Fruit fly (Drosophila melanogaster) whole organism, embryonic: ENCODE results near the gene D1.
A peak's percentile ranks its signal among the peaks of the same experiment; 100 is the strongest.

Experiments
- Aef1 ChIP-seq: fragments of 200-800 bp; sonication (Bioruptor generic); IDR thresholded peaks from 3 replicates; pipeline ENCODE4 v1.3.6; 2022; ENCODE audit warnings: missing biosample characterization, missing genetic modification characterization
- CG10209 ChIP-seq: fragments of 200-800 bp; sonication (Bioruptor generic); optimal IDR thresholded peaks from 3 replicates; lab custom pipeline; 2017; ENCODE audit warnings: missing biosample characterization, mild to moderate bottlenecking, missing genetic modification characterization, missing genetic modification reagents
- CG10267 ChIP-seq: fragments of 200-800 bp; sonication (Bioruptor generic); optimal IDR thresholded peaks from 2 replicates; lab custom pipeline; 2018; ENCODE audit warnings: missing biosample characterization, mild to moderate bottlenecking, missing genetic modification characterization, moderate library complexity
- CG10274 ChIP-seq: fragments of 200-800 bp; sonication (Bioruptor generic); optimal IDR thresholded peaks from 3 replicates; lab custom pipeline; 2017; ENCODE audit warnings: missing biosample characterization, mild to moderate bottlenecking, missing genetic modification characterization
- CG10462 ChIP-seq: fragments of 200-800 bp; sonication (Bioruptor generic); optimal IDR thresholded peaks from 2 replicates; lab custom pipeline; 2016; ENCODE audit warnings: missing biosample characterization, missing genetic modification characterization
- CG11093 ChIP-seq: fragments of 200-800 bp; sonication (Bioruptor generic); IDR thresholded peaks from 3 replicates; pipeline ENCODE4 v1.3.6; 2022; ENCODE audit warnings: missing biosample characterization, missing genetic modification characterization
- CG11247 ChIP-seq: fragments of 200-800 bp; sonication (Bioruptor generic); IDR thresholded peaks from 2 replicates; pipeline ENCODE4 v1.3.6; 2022; ENCODE audit warnings: missing biosample characterization, missing genetic modification characterization
- CG11456 ChIP-seq: fragments of 200-800 bp; sonication (Bioruptor generic); IDR thresholded peaks from 3 replicates; pipeline ENCODE4 v1.3.6; 2022; ENCODE audit warnings: missing biosample characterization, missing genetic modification characterization
- CG11504 ChIP-seq: fragments of 200-800 bp; sonication (Bioruptor generic); optimal IDR thresholded peaks from 3 replicates; lab custom pipeline; 2019; ENCODE audit warnings: missing biosample characterization, mild to moderate bottlenecking, missing genetic modification characterization, moderate library complexity
- CG12391 ChIP-seq: fragments of 200-800 bp; sonication (Bioruptor generic); optimal IDR thresholded peaks from 3 replicates; lab custom pipeline; 2018; ENCODE audit warnings: missing biosample characterization, mild to moderate bottlenecking, missing genetic modification characterization, moderate library complexity
- CG14050 ChIP-seq: fragments of 200-800 bp; sonication (Bioruptor generic); IDR thresholded peaks from 3 replicates; pipeline ENCODE4 v1.3.6; 2022; ENCODE audit warnings: missing biosample characterization, missing genetic modification characterization
- CG15011 ChIP-seq: fragments of 200-800 bp; sonication (Bioruptor generic); optimal IDR thresholded peaks from 3 replicates; lab custom pipeline; 2018; ENCODE audit warnings: missing biosample characterization, mild to moderate bottlenecking, missing genetic modification characterization
- CG1647 ChIP-seq: fragments of 200-800 bp; sonication (Bioruptor generic); optimal IDR thresholded peaks from 3 replicates; lab custom pipeline; 2016; ENCODE audit warnings: missing biosample characterization, missing genetic modification characterization
- CG17328 ChIP-seq: fragments of 200-800 bp; sonication (Bioruptor generic); IDR thresholded peaks from 2 replicates; pipeline ENCODE4 v1.3.6; 2022; ENCODE audit warnings: missing biosample characterization, missing genetic modification characterization
- CG17361 ChIP-seq: fragments of 200-800 bp; sonication (Bioruptor generic); IDR thresholded peaks from 3 replicates; pipeline ENCODE4 v1.3.6; 2022; ENCODE audit warnings: missing biosample characterization, missing genetic modification characterization
- CG17829 ChIP-seq: fragments of 200-800 bp; optimal IDR thresholded peaks from 2 replicates; lab custom pipeline; 2019; ENCODE audit warnings: missing biosample characterization, mild to moderate bottlenecking, missing genetic modification characterization, moderate library complexity
- CG18011 ChIP-seq: fragments of 200-800 bp; sonication (Bioruptor generic); optimal IDR thresholded peaks from 2 replicates; lab custom pipeline; 2017; ENCODE audit warnings: missing biosample characterization, missing genetic modification characterization, mild to moderate bottlenecking, moderate library complexity, missing genotype
- CG18262 ChIP-seq: fragments of 200-800 bp; optimal IDR thresholded peaks from 3 replicates; lab custom pipeline; 2019; ENCODE audit warnings: missing biosample characterization, mild to moderate bottlenecking, missing genetic modification characterization, moderate library complexity
- CG18599 ChIP-seq: fragments of 200-800 bp; sonication (Bioruptor generic); optimal IDR thresholded peaks from 3 replicates; lab custom pipeline; 2017; ENCODE audit warnings: missing biosample characterization, missing genetic modification characterization, mild to moderate bottlenecking, moderate library complexity, missing genetic modification reagents
- CG2712 ChIP-seq: fragments of 200-800 bp; optimal IDR thresholded peaks from 3 replicates; lab custom pipeline; 2019; ENCODE audit warnings: missing biosample characterization, mild to moderate bottlenecking, missing genetic modification characterization, moderate library complexity
- CG2875 ChIP-seq: fragments of 200-800 bp; sonication (Bioruptor generic); optimal IDR thresholded peaks from 2 replicates; lab custom pipeline; 2017; ENCODE audit warnings: missing biosample characterization, mild to moderate bottlenecking, missing genetic modification characterization, missing genetic modification reagents
- CG32532 ChIP-seq: fragments of 200-800 bp; sonication (Bioruptor generic); IDR thresholded peaks from 2 replicates; pipeline ENCODE4 v1.3.6; 2022; ENCODE audit warnings: missing biosample characterization, missing genetic modification characterization
- CG3281 ChIP-seq: fragments of 200-800 bp; sonication (Bioruptor generic); optimal IDR thresholded peaks from 3 replicates; lab custom pipeline; 2017; ENCODE audit warnings: missing biosample characterization, mild to moderate bottlenecking, missing genetic modification characterization
- CG3726 ChIP-seq: fragments of 200-800 bp; sonication (Bioruptor generic); IDR thresholded peaks from 3 replicates; pipeline ENCODE4, ENCODE4 v1.3.6; 2022; ENCODE audit warnings: missing biosample characterization, missing genetic modification characterization
- CG43689 ChIP-seq: fragments of 200-800 bp; sonication (Bioruptor generic); IDR thresholded peaks from 2 replicates; pipeline ENCODE4 v1.3.6; 2022; ENCODE audit warnings: missing biosample characterization, missing genetic modification characterization
- CG4404 ChIP-seq: fragments of 200-800 bp; sonication (Bioruptor generic); IDR thresholded peaks from 2 replicates; pipeline ENCODE4 v1.3.6; 2022; ENCODE audit warnings: missing biosample characterization, missing genetic modification characterization
- CG6791 ChIP-seq: fragments of 200-800 bp; sonication (Bioruptor generic); IDR thresholded peaks from 3 replicates; pipeline ENCODE4 v1.3.6; 2022; ENCODE audit warnings: missing biosample characterization, missing genetic modification characterization; ENCODE audit not compliant: partially characterized antibody
- CG7839 ChIP-seq: fragments of 200-800 bp; sonication (Bioruptor generic); optimal IDR thresholded peaks from 3 replicates; lab custom pipeline; 2018; ENCODE audit warnings: missing biosample characterization, mild to moderate bottlenecking, missing genetic modification characterization, moderate library complexity
- CG7928 ChIP-seq: fragments of 200-800 bp; sonication (Bioruptor generic); optimal IDR thresholded peaks from 2 replicates; lab custom pipeline; 2017; ENCODE audit warnings: missing biosample characterization, mild to moderate bottlenecking, missing genetic modification characterization
- CG9727 ChIP-seq: fragments of 200-800 bp; sonication (Bioruptor generic); optimal IDR thresholded peaks from 3 replicates; lab custom pipeline; 2017; ENCODE audit warnings: missing biosample characterization, mild to moderate bottlenecking, missing genetic modification characterization
- CG9817 ChIP-seq: fragments of 200-800 bp; sonication (Bioruptor generic); optimal IDR thresholded peaks from 2 replicates; lab custom pipeline; 2018; ENCODE audit warnings: missing biosample characterization, mild to moderate bottlenecking, missing genetic modification characterization, moderate library complexity
- D ChIP-seq, 2 experiments: fragments of 200-800 bp in 1 of 2; fragments of >200 bp in 1 of 2; sonication (Bioruptor generic) in 1 of 2; optimal IDR thresholded peaks; 2 replicates in 1 of 2; 3 replicates in 1 of 2; lab custom pipeline; 2017; ENCODE audit warnings: mild to moderate bottlenecking in 1 of 2, missing biosample characterization in 1 of 2, missing genetic modification characterization in 1 of 2, missing genetic modification reagents in 1 of 2
- ERR ChIP-seq: fragments of 200-800 bp; sonication (Bioruptor generic); optimal IDR thresholded peaks from 2 replicates; lab custom pipeline; 2016; ENCODE audit warnings: missing biosample characterization, missing genetic modification characterization
- HLH3B ChIP-seq: fragments of 200-800 bp; sonication (Bioruptor generic); IDR thresholded peaks from 2 replicates; pipeline ENCODE4 v1.3.6; 2022; ENCODE audit warnings: missing biosample characterization, missing genetic modification characterization
- Hr39 ChIP-seq: fragments of >200 bp; optimal IDR thresholded peaks from 2 replicates; lab custom pipeline; 2017
- Hr51 ChIP-seq, 2 experiments: fragments of 200-800 bp; sonication (Bioruptor generic); optimal IDR thresholded peaks; 2 replicates in 1 of 2; 3 replicates in 1 of 2; lab custom pipeline; 2016 to 2018; ENCODE audit warnings: missing biosample characterization in 2 of 2, missing genetic modification characterization in 2 of 2, mild to moderate bottlenecking in 1 of 2, moderate library complexity in 1 of 2
- Rx ChIP-seq: fragments of 200-800 bp; sonication (Bioruptor generic); IDR thresholded peaks from 2 replicates; pipeline ENCODE4 v1.3.6; 2022; ENCODE audit warnings: missing biosample characterization, missing genetic modification characterization
- cas ChIP-seq: fragments of 200-800 bp; sonication (Bioruptor generic); IDR thresholded peaks from 2 replicates; pipeline ENCODE4 v1.3.6; 2022; ENCODE audit warnings: missing biosample characterization, missing genetic modification characterization
- cato ChIP-seq: fragments of 200-800 bp; sonication (Bioruptor generic); optimal IDR thresholded peaks from 2 replicates; lab custom pipeline; 2016; ENCODE audit warnings: missing biosample characterization, missing genetic modification characterization, borderline replicate concordance
- chinmo ChIP-seq: fragments of 200-800 bp; sonication (Bioruptor generic); IDR thresholded peaks from 4 replicates; pipeline ENCODE4 v1.3.6; 2022; ENCODE audit warnings: missing biosample characterization, missing genetic modification characterization; ENCODE audit not compliant: partially characterized antibody
- crc ChIP-seq: fragments of 200-800 bp; sonication (Bioruptor generic); optimal IDR thresholded peaks from 2 replicates; lab custom pipeline; 2016; ENCODE audit warnings: missing biosample characterization, missing genetic modification characterization
- danr ChIP-seq: fragments of 200-800 bp; sonication (Bioruptor generic); IDR thresholded peaks from 2 replicates; pipeline ENCODE4 v1.3.6; 2022; ENCODE audit warnings: missing biosample characterization, missing genetic modification characterization
- dati ChIP-seq: fragments of 200-800 bp; sonication (Bioruptor generic); IDR thresholded peaks from 2 replicates; pipeline ENCODE4 v1.3.6; 2022; ENCODE audit warnings: missing biosample characterization, missing genetic modification characterization
- fd3F ChIP-seq: fragments of 200-800 bp; sonication (Bioruptor generic); optimal IDR thresholded peaks from 2 replicates; lab custom pipeline; 2018; ENCODE audit warnings: missing biosample characterization, mild to moderate bottlenecking, missing genetic modification characterization, moderate library complexity
- sob ChIP-seq: fragments of 200-800 bp; sonication (Bioruptor generic); IDR thresholded peaks from 2 replicates; pipeline ENCODE4 v1.3.6; 2022; ENCODE audit warnings: missing biosample characterization, missing genetic modification characterization
- tap ChIP-seq: fragments of 200-800 bp; optimal IDR thresholded peaks from 3 replicates; lab custom pipeline; 2019; ENCODE audit warnings: missing biosample characterization, mild to moderate bottlenecking, missing genetic modification characterization, moderate library complexity
- tgo ChIP-seq: fragments of 200-800 bp; sonication (Bioruptor generic); IDR thresholded peaks from 3 replicates; pipeline ENCODE4 v1.3.6; 2022; ENCODE audit warnings: missing biosample characterization, missing genetic modification characterization
- tio ChIP-seq: fragments of 200-800 bp; sonication (Bioruptor generic); optimal IDR thresholded peaks from 2 replicates; lab custom pipeline; 2017; ENCODE audit warnings: missing biosample characterization, missing genetic modification characterization, inconsistent platforms
- tup ChIP-seq: fragments of 200-800 bp; sonication (Bioruptor generic); optimal IDR thresholded peaks from 2 replicates; lab custom pipeline; 2016; ENCODE audit warnings: missing biosample characterization, mild to moderate bottlenecking, missing genetic modification characterization, moderate library complexity
- twi ChIP-seq: fragments of 200-800 bp; optimal IDR thresholded peaks from 2 replicates; lab custom pipeline; 2019; ENCODE audit warnings: missing biosample characterization, mild to moderate bottlenecking, missing genetic modification characterization, moderate library complexity

The D1 gene

dm6 chr3R:9227330-9227729 lies 13.1 kb downstream of the D1 start (continued):
- peak; percentile 62 for TF ChIP-seq CG15011 (GFP tag; lab: Kevin White, UChicago)
- peak; percentile 81 for TF ChIP-seq CG11456 (GFP tag; lab: Robert Waterston, UW)
- peak; percentile 17 for TF ChIP-seq CG18011
- TF ChIP-seq D (optimal IDR thresholded peaks at IDR 0.05; lab: Kevin White, UChicago) = no peak
- peak; percentile 6 for TF ChIP-seq D (GFP tag; optimal IDR thresholded peaks at IDR 0.05; lab: Kevin White, UChicago)
- peak; percentile 64 for TF ChIP-seq CG17328 (GFP tag; lab: Robert Waterston, UW)
- no peak for TF ChIP-seq Hr39 (lab: Kevin White, UChicago)
- TF ChIP-seq tap (tag; lab: Kevin White, UChicago) = peak; percentile 32
- no peak for TF ChIP-seq CG1647 (GFP tag; lab: Kevin White, UChicago)
- TF ChIP-seq cato = no peak
- TF ChIP-seq CG17829 (tag; lab: Kevin White, UChicago) = peak; percentile 18
- no peak for TF ChIP-seq crc (GFP tag; lab: Kevin White, UChicago)
- TF ChIP-seq chinmo (GFP tag; lab: Robert Waterston, UW) = no peak
- TF ChIP-seq CG17361 = peak; percentile 82
- peak; percentile 64 for TF ChIP-seq CG9817 (tag; lab: Kevin White, UChicago)
- peak; percentile 85 for TF ChIP-seq CG11504 (tag; lab: Kevin White, UChicago)
- TF ChIP-seq CG14050 (GFP tag; lab: Robert Waterston, UW) = peak; percentile 69; the same call in 2 of the 3 replicates
- TF ChIP-seq danr = peak; percentile 65
- peak; percentile 89 for TF ChIP-seq CG32532 (GFP tag; lab: Robert Waterston, UW)
- TF ChIP-seq CG7839 = peak; percentile 86
- TF ChIP-seq CG2712 = peak; percentile 75
- peak; percentile 79 for TF ChIP-seq CG3281 (GFP tag; lab: Kevin White, UChicago)
- peak; percentile 68 for TF ChIP-seq CG11247 (GFP tag; lab: Robert Waterston, UW)
- peak; percentile 82 for TF ChIP-seq CG10209 (GFP tag; lab: Kevin White, UChicago)
- peak; percentile 74 for TF ChIP-seq fd3F (GFP tag; lab: Kevin White, UChicago)
- TF ChIP-seq CG12391 (tag; lab: Kevin White, UChicago) = peak; percentile 75
- TF ChIP-seq CG4404 (GFP tag; lab: Robert Waterston, UW) = peak; percentile 53; the same call in 1 of the 2 replicates
- peak; percentile 84 for TF ChIP-seq sob (GFP tag; lab: Robert Waterston, UW)
- TF ChIP-seq CG18262 (tag; lab: Kevin White, UChicago) = peak; percentile 68
- TF ChIP-seq twi (tag; lab: Kevin White, UChicago) = no peak
- TF ChIP-seq CG11093 (GFP tag; lab: Robert Waterston, UW) = peak; percentile 35; the same call in 1 of the 3 replicates
- peak; percentile 79 for TF ChIP-seq CG9727 (GFP tag; lab: Kevin White, UChicago)
- TF ChIP-seq CG3726 (GFP tag; lab: Robert Waterston, UW) = 0 out of 3 replicates have a peak, but pooled peaks have one; percentile 41
- peak; percentile 4 for TF ChIP-seq CG2875 (GFP tag; lab: Kevin White, UChicago)
- no peak for TF ChIP-seq dati (GFP tag; lab: Robert Waterston, UW)
- no peak for TF ChIP-seq ERR
- TF ChIP-seq tio (GFP tag; lab: Kevin White, UChicago) = peak; percentile 36
- TF ChIP-seq tup (GFP tag; lab: Kevin White, UChicago) = no peak
- peak; percentile 51 for TF ChIP-seq CG10267 (tag; lab: Kevin White, UChicago)
- TF ChIP-seq CG10462 = peak; percentile 56
- peak; percentile 54 for TF ChIP-seq Rx (GFP tag; lab: Robert Waterston, UW)
- no peak for TF ChIP-seq CG6791
- TF ChIP-seq CG10274 (GFP tag; lab: Kevin White, UChicago) = peak; percentile 98
- peak; percentile 76 for TF ChIP-seq HLH3B
- peak; percentile 76 for TF ChIP-seq tgo
- TF ChIP-seq Hr51 (GFP tag; optimal IDR thresholded peaks at IDR 0.05; lab: Kevin White, UChicago) = peak; percentile 1 to 87
- peak; percentile 30; the same call in 1 of the 2 replicates for TF ChIP-seq CG43689 (GFP tag; lab: Robert Waterston, UW)
- TF ChIP-seq CG7928 (GFP tag; lab: Kevin White, UChicago) = peak; percentile 22
- TF ChIP-seq cas (GFP tag; lab: Robert Waterston, UW) = peak; percentile 73
- peak; percentile 80 for TF ChIP-seq Aef1
- TF ChIP-seq CG18599 (GFP tag; lab: Kevin White, UChicago) = peak; percentile 84
